Worm (Caenorhabditis elegans) whole organism, midembryonic: ENCODE data around the gene frpr-6.

Experiments used
- T22C8.4 ChIP-seq: fragments of 200-800 bp; sonication (Bioruptor generic); IDR thresholded peaks from 2 replicates; pipeline ENCODE4 v1.3.6; 2022; ENCODE audit warnings: missing genetic modification characterization, missing compliant biosample characterization
- cog-1 ChIP-seq: sonication (generic microtip); optimal IDR thresholded peaks from 2 replicates; lab custom pipeline; 2016; ENCODE audit warnings: missing genetic modification characterization, missing compliant biosample characterization
- flt-1 ChIP-seq: fragments of 200-800 bp; sonication (Bioruptor generic); IDR thresholded peaks from 2 replicates; pipeline ENCODE4 v1.3.6; 2022; ENCODE audit warnings: missing genetic modification characterization, missing compliant biosample characterization
- klf-2 ChIP-seq: fragments of 200-800 bp; sonication (Bioruptor generic); conservative IDR thresholded peaks from 2 replicates; pipeline ENCODE4 v1.3.6; 2022; ENCODE audit warnings: missing genetic modification reagents, missing genetic modification characterization, missing compliant biosample characterization
- med-1 ChIP-seq: sonication (generic microtip); optimal IDR thresholded peaks from 2 replicates; lab custom pipeline; 2017; ENCODE audit warnings: missing genetic modification characterization, mild to moderate bottlenecking, missing compliant biosample characterization, antibody characterized with exemption, missing genetic modification reagents; ENCODE audit not compliant: insufficient read depth
- ref-1 ChIP-seq: fragments of 200-800 bp; sonication (Bioruptor generic); conservative IDR thresholded peaks from 2 replicates; pipeline ENCODE4 v1.3.6; 2022; ENCODE audit warnings: missing genetic modification reagents, missing genetic modification characterization, missing compliant biosample characterization
- tab-1 ChIP-seq: fragments of 200-800 bp; sonication (Bioruptor generic); IDR thresholded peaks from 2 replicates; pipeline ENCODE4 v1.3.6; 2022; ENCODE audit warnings: missing genetic modification characterization, missing compliant biosample characterization
- ztf-23 ChIP-seq: fragments of 200-800 bp; sonication (Bioruptor generic); IDR thresholded peaks from 2 replicates; pipeline ENCODE4 v1.3.6; 2022; ENCODE audit warnings: missing genetic modification reagents, missing genetic modification characterization, missing compliant biosample characterization
- ztf-29 ChIP-seq: fragments of 200-800 bp; sonication (Bioruptor generic); IDR thresholded peaks from 2 replicates; pipeline ENCODE4 v1.3.6; 2022; ENCODE audit warnings: missing genetic modification reagents, missing genetic modification characterization, missing compliant biosample characterization

Gene frpr-6

ce11 chrV:9128562-9128961, 27.6 kb upstream of the frpr-6 start:
- TF ChIP-seq klf-2 (GFP tag; lab: Robert Waterston, UW) (no peak), T22C8.4 (GFP tag; lab: Robert Waterston, UW) (no peak), tab-1 (GFP tag; lab: Robert Waterston, UW) (no peak), flt-1 (no peak), cog-1 (tag; lab: Kevin White, UChicago) (no peak), med-1 (GFP tag; lab: Kevin White, UChicago) (no peak)

- TF ChIP-seq cog-1 (tag; lab: Kevin White, UChicago): no peak
- no peak for TF ChIP-seq ztf-29 (GFP tag; lab: Robert Waterston, UW)
- TF ChIP-seq flt-1: no peak
- TF ChIP-seq ztf-23 (GFP tag; lab: Robert Waterston, UW): no peak
- no peak for TF ChIP-seq tab-1 (GFP tag; lab: Robert Waterston, UW)
- no peak for TF ChIP-seq ref-1 (GFP tag; lab: Robert Waterston, UW)
- no peak for TF ChIP-seq klf-2 (GFP tag; lab: Robert Waterston, UW)
Measured at ce11 chrV:9127773-9128172, 26.8 kb upstream of the frpr-6 start, which contains the start of gene F21C10.3. TSS of gene F21C10.3 (plus strand) at chrV:9128073.

ce11 chrV:9126316-9126715, 25.4 kb upstream of the frpr-6 start, which contains the start of gene F21C10.4:
TSS of gene F21C10.4 (plus strand) at chrV:9126616.
- TF ChIP-seq klf-2 (GFP tag; lab: Robert Waterston, UW) (no peak), ztf-23 (GFP tag; lab: Robert Waterston, UW) (no peak), med-1 (GFP tag; lab: Kevin White, UChicago) (no peak), cog-1 (tag; lab: Kevin White, UChicago) (no peak)

ce11 chrV:9125345-9125744, 24.4 kb upstream of the frpr-6 start, which contains the start of gene F21C10.5:
TSS of gene F21C10.5 (plus strand) at chrV:9125645.
- TF ChIP-seq tab-1 (GFP tag; lab: Robert Waterston, UW) (no peak), ref-1 (GFP tag; lab: Robert Waterston, UW) (no peak), flt-1 (no peak), med-1 (GFP tag; lab: Kevin White, UChicago) (no peak), cog-1 (tag; lab: Kevin White, UChicago) (no peak), T22C8.4 (GFP tag; lab: Robert Waterston, UW) (no peak), ztf-29 (GFP tag; lab: Robert Waterston, UW) (no peak), klf-2 (GFP tag; lab: Robert Waterston, UW) (no peak), ztf-23 (GFP tag; lab: Robert Waterston, UW) (no peak)

- no peak for TF ChIP-seq flt-1
Measured at ce11 chrV:9124180-9124579, 23.2 kb upstream of the frpr-6 start, which contains the start of gene F21C10.6. TSS of gene F21C10.6 (plus strand) at chrV:9124480.

ce11 chrV:9123186-9123585, 22.2 kb upstream of the frpr-6 start, which contains the start of gene F21C10.11:
TSS of gene F21C10.11 (plus strand) at chrV:9123486.
- TF ChIP-seq flt-1: no peak
- TF ChIP-seq T22C8.4 (GFP tag; lab: Robert Waterston, UW): no peak
- TF ChIP-seq ref-1 (GFP tag; lab: Robert Waterston, UW): no peak
- TF ChIP-seq med-1 (GFP tag; lab: Kevin White, UChicago): no peak
- no peak for TF ChIP-seq ztf-29 (GFP tag; lab: Robert Waterston, UW)
- no peak for TF ChIP-seq klf-2 (GFP tag; lab: Robert Waterston, UW)
- no peak for TF ChIP-seq ztf-23 (GFP tag; lab: Robert Waterston, UW)
- TF ChIP-seq tab-1 (GFP tag; lab: Robert Waterston, UW): no peak
- no peak for TF ChIP-seq cog-1 (tag; lab: Kevin White, UChicago)

ce11 chrV:9122004-9122403, 21.0 kb upstream of the frpr-6 start, which contains the start of gene F21C10.13:
TSS of gene F21C10.13 (plus strand) at chrV:9122304.
- no peak for TF ChIP-seq T22C8.4 (GFP tag; lab: Robert Waterston, UW)
- TF ChIP-seq klf-2 (GFP tag; lab: Robert Waterston, UW): no peak
- no peak for TF ChIP-seq tab-1 (GFP tag; lab: Robert Waterston, UW)
- no peak for TF ChIP-seq flt-1
- no peak for TF ChIP-seq med-1 (GFP tag; lab: Kevin White, UChicago)
- TF ChIP-seq ref-1 (GFP tag; lab: Robert Waterston, UW): no peak
- TF ChIP-seq cog-1 (tag; lab: Kevin White, UChicago): no peak
- TF ChIP-seq ztf-29 (GFP tag; lab: Robert Waterston, UW): no peak
- no peak for TF ChIP-seq ztf-23 (GFP tag; lab: Robert Waterston, UW)

- no peak for TF ChIP-seq ztf-23 (GFP tag; lab: Robert Waterston, UW)
- TF ChIP-seq ref-1 (GFP tag; lab: Robert Waterston, UW): no peak
- no peak for TF ChIP-seq tab-1 (GFP tag; lab: Robert Waterston, UW)
- no peak for TF ChIP-seq klf-2 (GFP tag; lab: Robert Waterston, UW)
- no peak for TF ChIP-seq cog-1 (tag; lab: Kevin White, UChicago)
- no peak for TF ChIP-seq ztf-29 (GFP tag; lab: Robert Waterston, UW)
- TF ChIP-seq med-1 (GFP tag; lab: Kevin White, UChicago): no peak
- no peak for TF ChIP-seq T22C8.4 (GFP tag; lab: Robert Waterston, UW)
Measured at ce11 chrV:9112467-9112866, 11.5 kb upstream of the frpr-6 start, which contains the start of gene F21C10.7. TSS of gene F21C10.7 (plus strand) at chrV:9112767.

ce11 chrV:9111957-9112356, 11.0 kb upstream of the frpr-6 start:
- TF ChIP-seq med-1 (GFP tag; lab: Kevin White, UChicago): no peak
- TF ChIP-seq ref-1 (GFP tag; lab: Robert Waterston, UW): no peak
- TF ChIP-seq flt-1: no peak
- TF ChIP-seq ztf-29 (GFP tag; lab: Robert Waterston, UW): no peak
- TF ChIP-seq cog-1 (tag; lab: Kevin White, UChicago): no peak

- no peak for TF ChIP-seq med-1 (GFP tag; lab: Kevin White, UChicago)
- no peak for TF ChIP-seq ztf-23 (GFP tag; lab: Robert Waterston, UW)
- no peak for TF ChIP-seq T22C8.4 (GFP tag; lab: Robert Waterston, UW)
- TF ChIP-seq klf-2 (GFP tag; lab: Robert Waterston, UW): no peak
- no peak for TF ChIP-seq ztf-29 (GFP tag; lab: Robert Waterston, UW)
- no peak for TF ChIP-seq ref-1 (GFP tag; lab: Robert Waterston, UW)
- TF ChIP-seq cog-1 (tag; lab: Kevin White, UChicago): no peak
- no peak for TF ChIP-seq flt-1
- TF ChIP-seq tab-1 (GFP tag; lab: Robert Waterston, UW): no peak
Measured at ce11 chrV:9109281-9109680, 8.3 kb upstream of the frpr-6 start, which contains the start of gene pqn-31. TSS of gene pqn-31 (plus strand) at chrV:9109581.
